Fruit fly (Drosophila melanogaster): ENCODE results near the gene Cmpk.
A peak's percentile ranks its signal among the peaks of the same experiment; 100 is the strongest.

Gene Cmpk

DNA sequence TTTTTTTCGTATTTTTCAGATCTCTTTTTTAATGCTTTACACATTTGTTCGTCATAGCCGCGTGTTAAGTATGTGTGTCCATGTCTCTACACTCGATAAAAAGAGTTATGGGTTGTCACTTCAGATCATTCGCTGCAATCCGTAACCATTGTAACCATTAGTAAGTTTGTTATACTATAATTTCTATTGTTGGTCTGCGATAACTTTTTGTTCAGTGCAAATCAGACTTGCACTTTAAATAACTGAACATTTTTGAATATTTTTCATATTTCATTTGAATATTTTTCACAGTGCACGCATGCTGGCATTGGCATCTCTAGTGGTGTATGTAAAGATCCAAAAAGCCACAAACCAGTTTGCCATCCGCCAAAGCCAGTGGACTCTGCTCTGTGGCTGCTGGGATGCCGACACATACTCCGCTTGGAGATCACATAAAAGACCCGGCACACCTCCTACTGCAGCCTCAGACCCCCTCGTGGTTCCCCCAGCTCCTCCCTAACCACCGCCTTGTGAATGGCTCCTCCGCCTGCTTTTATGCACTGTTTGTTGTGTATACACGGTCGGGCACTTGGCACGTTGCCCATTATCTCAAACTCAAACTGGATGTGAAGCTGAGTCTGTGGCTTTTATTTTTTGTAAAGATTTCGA is 46.2 kb downstream of the Cmpk start (continued):
- TF ChIP-seq ken (GFP tag; IDR thresholded peaks at IDR 0.05) (peak; percentile 84), CG8388 (GFP tag; optimal IDR thresholded peaks at IDR 0.05) (peak; percentile 88), ase (GFP tag; IDR thresholded peaks at IDR 0.05) (peak; percentile 79; the same call in 2 of the 3 replicates), Poxn (GFP tag; IDR thresholded peaks at IDR 0.05) (peak; percentile 63), CG10431 (GFP tag; optimal IDR thresholded peaks at IDR 0.05) (peak; percentile 69), Six4 (GFP tag; optimal IDR thresholded peaks at IDR 0.05) (peak; percentile 82), CG7987 (GFP tag; optimal IDR thresholded peaks at IDR 0.05) (peak; percentile 41), Side (GFP tag; optimal IDR thresholded peaks at IDR 0.05) (peak; percentile 83), CG18262 (tag; optimal IDR thresholded peaks at IDR 0.05) (peak; percentile 94), Ada2b (GFP tag; IDR thresholded peaks at IDR 0.05) (peak; percentile 84), nerfin-1 (tag; optimal IDR thresholded peaks at IDR 0.05) (peak; percentile 85), aop (GFP tag; IDR thresholded peaks at IDR 0.05) (peak; percentile 40; the same call in 1 of the 2 replicates), CG18476 (GFP tag; optimal IDR thresholded peaks at IDR 0.05) (peak; percentile 76), Hr51 (GFP tag; optimal IDR thresholded peaks at IDR 0.05) (peak; percentile 72 to 91), BtbVII (GFP tag; optimal IDR thresholded peaks at IDR 0.05) (peak; percentile 81), tin (GFP tag; optimal IDR thresholded peaks at IDR 0.05) (peak; percentile 90), CG4730 (GFP tag; IDR thresholded peaks at IDR 0.05) (peak; percentile 84), pan (optimal IDR thresholded peaks at IDR 0.05) (no peak), pan (GFP tag; optimal IDR thresholded peaks at IDR 0.05 in 1 of 2, IDR thresholded peaks at IDR 0.05 in 1 of 2) (peak in 1 of 2 experiments; percentile 87), CG16813 (GFP tag; IDR thresholded peaks at IDR 0.05; ENCODE audit: partially characterized antibody) (no peak), ATbp (GFP tag; optimal IDR thresholded peaks at IDR 0.05) (peak; percentile 86), pfk (GFP tag; optimal IDR thresholded peaks at IDR 0.05) (no peak), CG7963 (GFP tag; IDR thresholded peaks at IDR 0.05; ENCODE audit: partially characterized antibody) (no peak), lov (optimal IDR thresholded peaks at IDR 0.05) (no peak), lov (GFP tag; IDR thresholded peaks at IDR 0.05) (peak; percentile 69; the same call in 1 of the 3 replicates), Ets97D (GFP tag; optimal IDR thresholded peaks at IDR 0.05) (peak; percentile 37), bigmax (GFP tag; optimal IDR thresholded peaks at IDR 0.05) (no peak), Kr (GFP tag; optimal IDR thresholded peaks at IDR 0.05) (no peak), gce (GFP tag; IDR thresholded peaks at IDR 0.05) (peak; percentile 84; the same call in 2 of the 3 replicates), usp (GFP tag; optimal IDR thresholded peaks at IDR 0.05) (no peak), CG10209 (GFP tag; optimal IDR thresholded peaks at IDR 0.05) (peak; percentile 84), CG12236 (GFP tag; optimal IDR thresholded peaks at IDR 0.05) (peak; percentile 66), H2.0 (GFP tag; IDR thresholded peaks at IDR 0.05) (peak; percentile 88), tgo (GFP tag; IDR thresholded peaks at IDR 0.05) (peak; percentile 88), CG5953 (GFP tag; IDR thresholded peaks at IDR 0.05) (peak; percentile 75), Deaf1 (tag; optimal IDR thresholded peaks at IDR 0.05) (peak; percentile 64), D19B (GFP tag; optimal IDR thresholded peaks at IDR 0.05) (peak; percentile 57), tio (GFP tag; optimal IDR thresholded peaks at IDR 0.05) (peak; percentile 77), CG1832 (GFP tag; optimal IDR thresholded peaks at IDR 0.05) (no peak), da (GFP tag; optimal IDR thresholded peaks at IDR 0.05) (no peak), fu2 (GFP tag; optimal IDR thresholded peaks at IDR 0.05) (peak; percentile 67), PHDP (tag; optimal IDR thresholded peaks at IDR 0.05) (peak; percentile 91), Atf-2 (GFP tag; optimal IDR thresholded peaks at IDR 0.05) (peak; percentile 81), row (GFP tag; IDR thresholded peaks at IDR 0.05) (peak; percentile 91), hbn (GFP tag; IDR thresholded peaks at IDR 0.05; ENCODE audit: partially characterized antibody) (no peak), CG8089 (GFP tag; optimal IDR thresholded peaks at IDR 0.05) (peak; percentile 72), CG9876 (GFP tag; optimal IDR thresholded peaks at IDR 0.05) (peak; percentile 68), CG12391 (tag; optimal IDR thresholded peaks at IDR 0.05) (peak; percentile 93), Atf3 (GFP tag; optimal IDR thresholded peaks at IDR 0.05) (peak; percentile 84), CG10654 (GFP tag; optimal IDR thresholded peaks at IDR 0.05) (peak; percentile 80)

Data from whole organism, embryonic.